Worm (Caenorhabditis elegans) whole organism, young adult: Measurements from ENCODE around the gene nduc-2.

ENCODE experiments used
- D2030.7 ChIP-seq: fragments of 200-800 bp; sonication (Bioruptor generic); IDR thresholded peaks from 2 replicates; pipeline ENCODE4 v1.3.6; 2022; ENCODE audit warnings: missing genetic modification reagents, missing genetic modification characterization, missing compliant biosample characterization
- F22D6.2 ChIP-seq: sonication (generic microtip); optimal IDR thresholded peaks from 2 replicates; lab custom pipeline; 2016; ENCODE audit warnings: mild to moderate bottlenecking, missing genetic modification characterization, missing compliant biosample characterization
- F49E8.2 ChIP-seq: sonication (generic microtip); optimal IDR thresholded peaks from 3 replicates; lab custom pipeline; 2017; ENCODE audit warnings: missing genetic modification characterization, mild to moderate bottlenecking, missing compliant biosample characterization, antibody characterized with exemption, moderate library complexity; ENCODE audit not compliant: insufficient read depth
- F52B5.7 ChIP-seq: sonication (generic microtip); optimal IDR thresholded peaks from 2 replicates; lab custom pipeline; 2016; ENCODE audit warnings: mild to moderate bottlenecking, missing genetic modification characterization, missing compliant biosample characterization
- K12H6.12 ChIP-seq: fragments of 200-800 bp; sonication (Bioruptor generic); optimal IDR thresholded peaks from 2 replicates; lab custom pipeline; 2018; ENCODE audit warnings: mild to moderate bottlenecking, missing genetic modification characterization, missing compliant biosample characterization
- Y53F4B.3 ChIP-seq: fragments of 200-800 bp; sonication (Bioruptor generic); IDR thresholded peaks from 2 replicates; pipeline ENCODE4 v1.3.6; 2022; ENCODE audit warnings: missing genetic modification reagents, missing genetic modification characterization, missing compliant biosample characterization
- Y53G8AR.9 ChIP-seq: fragments of 200-800 bp; sonication (Bioruptor generic); conservative IDR thresholded peaks from 2 replicates; pipeline ENCODE4 v1.3.6; 2022; ENCODE audit warnings: missing genetic modification reagents, missing genetic modification characterization, missing compliant biosample characterization
- Y95B8A.8 ChIP-seq: fragments of 200-800 bp; sonication (Bioruptor generic); IDR thresholded peaks from 2 replicates; pipeline ENCODE4 v1.3.6; 2022; ENCODE audit warnings: missing genetic modification reagents, missing genetic modification characterization, missing compliant biosample characterization
- ZK185.1 ChIP-seq: sonication (generic microtip); optimal IDR thresholded peaks from 2 replicates; lab custom pipeline; 2016; ENCODE audit warnings: mild to moderate bottlenecking, missing genetic modification characterization, missing compliant biosample characterization; ENCODE audit not compliant: poor library complexity, severe bottlenecking
- akir-1 ChIP-seq: fragments of 200-800 bp; sonication (Bioruptor generic); optimal IDR thresholded peaks from 2 replicates; lab custom pipeline; 2018; ENCODE audit warnings: mild to moderate bottlenecking, missing genetic modification characterization, moderate library complexity, missing compliant biosample characterization
- attf-3 ChIP-seq: fragments of 200-800 bp; sonication (Bioruptor generic); conservative IDR thresholded peaks from 2 replicates; pipeline ENCODE4 v1.3.6; 2022; ENCODE audit warnings: missing genetic modification reagents, missing genetic modification characterization, missing compliant biosample characterization
- attf-5 ChIP-seq: fragments of 200-800 bp; sonication (Bioruptor generic); optimal IDR thresholded peaks from 2 replicates; lab custom pipeline; 2018; ENCODE audit warnings: mild to moderate bottlenecking, missing genetic modification characterization, missing compliant biosample characterization
- attf-6 ChIP-seq: fragments of 200-800 bp; sonication (Bioruptor generic); IDR thresholded peaks from 2 replicates; pipeline ENCODE4 v1.3.6; 2022; ENCODE audit warnings: missing genetic modification reagents, missing genetic modification characterization, missing compliant biosample characterization
- ccch-3 ChIP-seq: fragments of 200-800 bp; sonication (Bioruptor generic); optimal IDR thresholded peaks from 2 replicates; lab custom pipeline; 2018; ENCODE audit warnings: mild to moderate bottlenecking, missing genetic modification characterization, missing compliant biosample characterization
- cebp-1 ChIP-seq, 2 experiments: fragments of 200-800 bp in 1 of 2; sonication (Bioruptor generic) in 1 of 2; sonication (generic microtip) in 1 of 2; IDR thresholded peaks in 1 of 2; optimal IDR thresholded peaks in 1 of 2; 2 replicates each; pipeline versions ENCODE4 v1.3.6 to Lab custom; 2017 to 2022; ENCODE audit warnings: missing compliant biosample characterization in 2 of 2, missing genetic modification characterization in 2 of 2, mild to moderate bottlenecking in 1 of 2, missing genetic modification reagents in 1 of 2, moderate library complexity in 1 of 2
- ceh-40 ChIP-seq: fragments of 200-800 bp; sonication (Bioruptor generic); IDR thresholded peaks from 2 replicates; pipeline ENCODE4 v1.3.6; 2022; ENCODE audit warnings: missing genetic modification characterization, missing compliant biosample characterization
- ceh-58 ChIP-seq: fragments of 200-800 bp; sonication (Bioruptor generic); IDR thresholded peaks from 2 replicates; pipeline ENCODE4 v1.3.6; 2022; ENCODE audit warnings: missing genetic modification characterization, missing compliant biosample characterization
- ceh-79 ChIP-seq: sonication (generic microtip); optimal IDR thresholded peaks from 2 replicates; lab custom pipeline; 2017; ENCODE audit warnings: mild to moderate bottlenecking, missing genetic modification characterization, missing compliant biosample characterization
- egl-44 ChIP-seq: fragments of 200-800 bp; sonication (Bioruptor generic); IDR thresholded peaks from 2 replicates; pipeline ENCODE4 v1.3.6; 2022; ENCODE audit warnings: missing genetic modification reagents, missing genetic modification characterization, missing compliant biosample characterization
- ekl-4 ChIP-seq: fragments of 200-800 bp; sonication (Bioruptor generic); IDR thresholded peaks from 2 replicates; pipeline ENCODE4 v1.3.6; 2022; ENCODE audit warnings: missing genetic modification reagents, missing genetic modification characterization, missing compliant biosample characterization
- him-1 ChIP-seq: sonication (generic microtip); optimal IDR thresholded peaks from 2 replicates; lab custom pipeline; 2016; ENCODE audit warnings: missing genotype, missing genetic modification reagents, missing genetic modification characterization, missing compliant biosample characterization
- hmg-20 ChIP-seq: fragments of 200-800 bp; sonication (Bioruptor generic); IDR thresholded peaks from 2 replicates; pipeline ENCODE4 v1.3.6; 2022; ENCODE audit warnings: missing genetic modification reagents, missing genetic modification characterization, missing compliant biosample characterization
- hsf-1 ChIP-seq: fragments of 200-800 bp; sonication (Bioruptor generic); IDR thresholded peaks from 2 replicates; pipeline ENCODE4 v1.3.6; 2022; ENCODE audit warnings: missing genetic modification reagents, missing genetic modification characterization, missing compliant biosample characterization
- let-526 ChIP-seq: fragments of 200-800 bp; sonication (Bioruptor generic); IDR thresholded peaks from 2 replicates; pipeline ENCODE4 v1.3.6; 2022; ENCODE audit warnings: missing genetic modification reagents, missing genetic modification characterization, missing compliant biosample characterization
- lin-26 ChIP-seq: fragments of 200-800 bp; sonication (Bioruptor generic); IDR thresholded peaks from 2 replicates; pipeline ENCODE4 v1.3.6; 2022; ENCODE audit warnings: missing genetic modification reagents, missing genetic modification characterization, missing compliant biosample characterization
- lin-35 ChIP-seq, 3 experiments: fragments of 150-350 bp in 2 of 3; sonication (generic microtip) in 1 of 3; optimal IDR thresholded peaks; 2 replicates each; lab custom pipeline; 2014 to 2018; ENCODE audit warnings: missing biosample characterization in 3 of 3, missing genetic modification characterization in 3 of 3, missing genetic modification reagents in 3 of 3
- lin-40 ChIP-seq: sonication (generic microtip); optimal IDR thresholded peaks from 2 replicates; lab custom pipeline; 2016; ENCODE audit warnings: missing genetic modification characterization, mild to moderate bottlenecking, missing compliant biosample characterization, missing genotype, missing genetic modification reagents
- lin-54 ChIP-seq: fragments of 200-800 bp; sonication (Bioruptor generic); optimal IDR thresholded peaks from 2 replicates; lab custom pipeline; 2018; ENCODE audit warnings: mild to moderate bottlenecking, missing genetic modification characterization, missing compliant biosample characterization
- lsl-1 ChIP-seq: fragments of 200-800 bp; sonication (Bioruptor generic); optimal IDR thresholded peaks from 2 replicates; lab custom pipeline; 2018; ENCODE audit warnings: mild to moderate bottlenecking, missing genetic modification characterization, moderate library complexity, missing compliant biosample characterization
- lsy-27 ChIP-seq: sonication (generic microtip); optimal IDR thresholded peaks from 2 replicates; lab custom pipeline; 2017; ENCODE audit warnings: missing genetic modification characterization, mild to moderate bottlenecking, missing compliant biosample characterization, antibody characterized with exemption, missing genotype, borderline replicate concordance; ENCODE audit not compliant: insufficient read depth
- madf-10 ChIP-seq: sonication (generic microtip); optimal IDR thresholded peaks from 2 replicates; lab custom pipeline; 2016; ENCODE audit warnings: mild to moderate bottlenecking, missing genetic modification characterization, missing compliant biosample characterization
- madf-8 ChIP-seq: fragments of 200-800 bp; sonication (Bioruptor generic); conservative IDR thresholded peaks from 2 replicates; pipeline ENCODE4 v1.3.6; 2022; ENCODE audit warnings: missing genetic modification reagents, missing genetic modification characterization, missing compliant biosample characterization
- mxl-1 ChIP-seq: sonication (generic microtip); optimal IDR thresholded peaks from 2 replicates; lab custom pipeline; 2016; ENCODE audit warnings: missing genetic modification characterization, missing compliant biosample characterization
- nhr-179 ChIP-seq: sonication (generic microtip); optimal IDR thresholded peaks from 2 replicates; lab custom pipeline; 2016; ENCODE audit warnings: mild to moderate bottlenecking, missing genetic modification characterization, missing compliant biosample characterization
- pbrm-1 ChIP-seq: fragments of 200-800 bp; sonication (Bioruptor generic); IDR thresholded peaks from 2 replicates; pipeline ENCODE4 v1.3.6; 2022; ENCODE audit warnings: missing genetic modification reagents, missing genetic modification characterization, missing compliant biosample characterization
- pha-4 ChIP-seq: fragments of 150-350 bp; sonication (generic microtip); optimal IDR thresholded peaks from 2 replicates; lab custom pipeline; 2014; ENCODE audit warnings: missing biosample characterization, missing genetic modification reagents, missing genetic modification characterization
- rpc-1 ChIP-seq, 2 experiments: fragments of 150-350 bp in 1 of 2; sonication (generic microtip) in 1 of 2; optimal IDR thresholded peaks; 2 replicates each; lab custom pipeline; 2014 to 2018; ENCODE audit warnings: missing biosample characterization in 1 of 2, missing genetic modification characterization in 1 of 2, missing genetic modification reagents in 1 of 2, missing genotype in 1 of 2
- sdz-38 ChIP-seq: sonication (generic microtip); optimal IDR thresholded peaks from 2 replicates; lab custom pipeline; 2016; ENCODE audit warnings: missing genotype, missing genetic modification characterization, missing compliant biosample characterization
- snpc-3.4 ChIP-seq: sonication (generic microtip); optimal IDR thresholded peaks from 2 replicates; lab custom pipeline; 2017; ENCODE audit warnings: missing genetic modification characterization, mild to moderate bottlenecking, missing compliant biosample characterization, antibody characterized with exemption, moderate library complexity, missing genotype, missing genetic modification reagents
- sptf-2 ChIP-seq: fragments of 200-800 bp; sonication (Bioruptor generic); optimal IDR thresholded peaks from 2 replicates; lab custom pipeline; 2018; ENCODE audit warnings: mild to moderate bottlenecking, missing genetic modification characterization, missing compliant biosample characterization
- tbx-9 ChIP-seq: sonication (generic microtip); optimal IDR thresholded peaks from 2 replicates; lab custom pipeline; 2016; ENCODE audit warnings: borderline replicate concordance, missing genetic modification characterization, inconsistent platforms, missing compliant biosample characterization
- unc-62 ChIP-seq: fragments of 150-350 bp; optimal IDR thresholded peaks from 2 replicates; lab custom pipeline; 2014; ENCODE audit warnings: missing biosample characterization, missing genetic modification reagents, missing genetic modification characterization
- zfh-2 ChIP-seq: fragments of 200-800 bp; sonication (Bioruptor generic); conservative IDR thresholded peaks from 2 replicates; pipeline ENCODE4 v1.3.6; 2022; ENCODE audit warnings: missing genetic modification reagents, missing genetic modification characterization, missing compliant biosample characterization
- ztf-18 ChIP-seq: sonication (generic microtip); optimal IDR thresholded peaks from 2 replicates; lab custom pipeline; 2016; ENCODE audit warnings: missing genotype, mild to moderate bottlenecking, missing genetic modification characterization, missing compliant biosample characterization
- ztf-25 ChIP-seq: fragments of 200-800 bp; sonication (Bioruptor generic); IDR thresholded peaks from 2 replicates; pipeline ENCODE4 v1.3.6; 2022; ENCODE audit warnings: missing genetic modification reagents, missing genetic modification characterization, missing compliant biosample characterization
- ztf-26 ChIP-seq: sonication (generic microtip); optimal IDR thresholded peaks from 2 replicates; lab custom pipeline; 2017; ENCODE audit warnings: missing genetic modification characterization, missing compliant biosample characterization
- ztf-28 ChIP-seq: fragments of 200-800 bp; sonication (Bioruptor generic); IDR thresholded peaks from 2 replicates; pipeline ENCODE4 v1.3.6; 2022; ENCODE audit warnings: missing genetic modification reagents, missing genetic modification characterization, missing compliant biosample characterization

The nduc-2 gene

ce11 chrIII:2768635-2769034 is 18.0 kb upstream of the nduc-2 start, which contains the start of gene swsn-3 (continued):
- peak; percentile 75 for TF ChIP-seq lsl-1
- TF ChIP-seq mxl-1 (tag; lab: Kevin White, UChicago), result peak; percentile 32
- TF ChIP-seq ztf-25, result 0 out of 2 replicates have a peak, but pooled peaks have one; percentile 39
- no peak for TF ChIP-seq ceh-79 (tag; lab: Kevin White, UChicago)
- no peak for TF ChIP-seq ceh-58 (GFP tag; lab: Robert Waterston, UW)
- TF ChIP-seq ZK185.1 (tag; lab: Kevin White, UChicago), result no peak
- TF ChIP-seq Y53G8AR.9 (GFP tag; lab: Robert Waterston, UW), result peak; percentile 69
- TF ChIP-seq nhr-179, result no peak
- TF ChIP-seq ekl-4 (GFP tag; lab: Robert Waterston, UW), result no peak; the same call in 1 of the 2 replicates
- peak in 1 of 3 experiments; percentile 89 for TF ChIP-seq lin-35 (GFP tag; optimal IDR thresholded peaks at IDR 0.05; lab: Kevin White, UChicago)
- TF ChIP-seq lin-40 (tag; lab: Kevin White, UChicago), result peak; percentile 80
- no peak for TF ChIP-seq sptf-2 (GFP tag; lab: Kevin White, UChicago)
- TF ChIP-seq attf-5, result peak; percentile 99
- TF ChIP-seq F52B5.7 (tag; lab: Kevin White, UChicago), result peak; percentile 19
- TF ChIP-seq let-526 (GFP tag; lab: Robert Waterston, UW), result 0 out of 2 replicates have a peak, but pooled peaks have one; percentile 15
- TF ChIP-seq him-1, result peak; percentile 62
- TF ChIP-seq ccch-3 (GFP tag; lab: Kevin White, UChicago), result no peak
- peak; percentile 57 for TF ChIP-seq ztf-18 (tag; lab: Kevin White, UChicago)
- no peak for TF ChIP-seq unc-62 (GFP tag; lab: Kevin White, UChicago)
- no peak for TF ChIP-seq lin-26 (GFP tag; lab: Robert Waterston, UW)
- no peak for TF ChIP-seq egl-44 (GFP tag; lab: Robert Waterston, UW)
- no peak; the same call in 1 of the 2 replicates for TF ChIP-seq attf-3 (GFP tag; lab: Robert Waterston, UW)
- TF ChIP-seq snpc-3.4 (tag; lab: Kevin White, UChicago), result peak; percentile 69
- peak; percentile 79 for TF ChIP-seq D2030.7 (GFP tag; lab: Robert Waterston, UW)
- TF ChIP-seq Y95B8A.8 (GFP tag; lab: Robert Waterston, UW), result no peak
- no peak for TF ChIP-seq cebp-1 (GFP tag; IDR thresholded peaks at IDR 0.05; lab: Robert Waterston, UW)
- peak; percentile 76 for TF ChIP-seq cebp-1 (tag; optimal IDR thresholded peaks at IDR 0.05; lab: Kevin White, UChicago)
- TF ChIP-seq rpc-1 (optimal IDR thresholded peaks at IDR 0.05; lab: Kevin White, UChicago), result peak; percentile 47
- TF ChIP-seq rpc-1 (tag; optimal IDR thresholded peaks at IDR 0.05; lab: Kevin White, UChicago), result peak; percentile 1
- peak; percentile 13 for TF ChIP-seq madf-10 (tag; lab: Kevin White, UChicago)
- peak; percentile 42 for TF ChIP-seq madf-8
- TF ChIP-seq tbx-9 (tag; lab: Kevin White, UChicago), result no peak
- TF ChIP-seq hsf-1 (GFP tag; lab: Robert Waterston, UW), result no peak
- TF ChIP-seq Y53F4B.3 (GFP tag; lab: Robert Waterston, UW), result 0 out of 2 replicates have a peak, but pooled peaks have one; percentile 15
- peak; percentile 55 for TF ChIP-seq K12H6.12
- peak; percentile 86 for TF ChIP-seq pbrm-1 (GFP tag; lab: Robert Waterston, UW)
- TF ChIP-seq ceh-40 (GFP tag; lab: Robert Waterston, UW), result no peak
- TF ChIP-seq sdz-38, result no peak
- TF ChIP-seq hmg-20 (GFP tag; lab: Robert Waterston, UW), result 0 out of 2 replicates have a peak, but pooled peaks have one; percentile 40
- no peak for TF ChIP-seq ztf-28
- TF ChIP-seq F22D6.2 (tag; lab: Kevin White, UChicago), result no peak
- TF ChIP-seq lin-54 (GFP tag; lab: Kevin White, UChicago), result peak; percentile 86
- no peak for TF ChIP-seq akir-1
- TF ChIP-seq zfh-2, result no peak
- no peak for TF ChIP-seq attf-6 (GFP tag; lab: Robert Waterston, UW)
- peak; percentile 73 for TF ChIP-seq F49E8.2
- TF ChIP-seq pha-4 (tag; lab: Kevin White, UChicago), result peak; percentile 24
- TF ChIP-seq ztf-26 (tag; lab: Kevin White, UChicago), result peak; percentile 53
- peak; percentile 72 for TF ChIP-seq lsy-27 (tag; lab: Kevin White, UChicago)
